Fruit fly (Drosophila melanogaster) whole organism, embryonic: ENCODE results near the gene CG7120.
A peak's percentile ranks its signal among the peaks of the same experiment; 100 is the strongest.

Experiments used
- Adf1 ChIP-seq: fragments of 200-800 bp; sonication (Bioruptor generic); IDR thresholded peaks from 2 replicates; pipeline ENCODE4 v1.3.6; 2022; ENCODE audit warnings: missing biosample characterization, missing genetic modification characterization
- Atf6 ChIP-seq: fragments of 200-800 bp; sonication (Bioruptor generic); IDR thresholded peaks from 2 replicates; pipeline ENCODE4 v1.3.6; 2022; ENCODE audit warnings: missing biosample characterization, missing genetic modification characterization
- Bdp1 ChIP-seq: fragments of 200-800 bp; sonication (Bioruptor generic); optimal IDR thresholded peaks from 3 replicates; lab custom pipeline; 2016; ENCODE audit warnings: missing biosample characterization, missing genetic modification characterization
- Bgb ChIP-seq: fragments of 200-800 bp; sonication (Bioruptor generic); IDR thresholded peaks from 2 replicates; pipeline ENCODE4 v1.3.6; 2022; ENCODE audit warnings: missing biosample characterization, missing genetic modification characterization; ENCODE audit not compliant: partially characterized antibody
- C15 ChIP-seq: fragments of 200-800 bp; sonication (Bioruptor generic); IDR thresholded peaks from 3 replicates; pipeline ENCODE4 v1.3.6; 2022; ENCODE audit warnings: missing biosample characterization, missing genetic modification characterization
- CG12744 ChIP-seq: fragments of 200-800 bp; sonication (Bioruptor generic); optimal IDR thresholded peaks from 2 replicates; lab custom pipeline; 2016; ENCODE audit warnings: missing biosample characterization, missing genetic modification characterization
- CG15601 ChIP-seq: fragments of 200-800 bp; sonication (Bioruptor generic); optimal IDR thresholded peaks from 3 replicates; lab custom pipeline; 2019; ENCODE audit warnings: missing biosample characterization, mild to moderate bottlenecking, missing genetic modification characterization, moderate library complexity
- CG1602 ChIP-seq: fragments of 200-800 bp; sonication (Bioruptor generic); optimal IDR thresholded peaks from 3 replicates; lab custom pipeline; 2016; ENCODE audit warnings: missing biosample characterization, missing genetic modification characterization
- CG17361 ChIP-seq: fragments of 200-800 bp; sonication (Bioruptor generic); IDR thresholded peaks from 3 replicates; pipeline ENCODE4 v1.3.6; 2022; ENCODE audit warnings: missing biosample characterization, missing genetic modification characterization
- CG17829 ChIP-seq: fragments of 200-800 bp; optimal IDR thresholded peaks from 2 replicates; lab custom pipeline; 2019; ENCODE audit warnings: missing biosample characterization, mild to moderate bottlenecking, missing genetic modification characterization, moderate library complexity
- CG31224 ChIP-seq: fragments of 200-800 bp; sonication (Bioruptor generic); IDR thresholded peaks from 2 replicates; pipeline ENCODE4 v1.3.6; 2022; ENCODE audit warnings: missing biosample characterization, missing genetic modification characterization
- CG34224 ChIP-seq: fragments of 200-800 bp; sonication (Bioruptor generic); IDR thresholded peaks from 3 replicates; pipeline ENCODE4 v1.3.6; 2022; ENCODE audit warnings: missing biosample characterization, missing genetic modification characterization; ENCODE audit not compliant: partially characterized antibody
- CG3847 ChIP-seq: fragments of 200-800 bp; sonication (Bioruptor generic); IDR thresholded peaks from 2 replicates; pipeline ENCODE4 v1.3.6; 2022; ENCODE audit warnings: missing biosample characterization, missing genetic modification characterization
- CG42726 ChIP-seq: fragments of 200-800 bp; sonication (Bioruptor generic); IDR thresholded peaks from 2 replicates; pipeline ENCODE4 v1.3.6; 2022; ENCODE audit warnings: missing biosample characterization, missing genetic modification characterization; ENCODE audit not compliant: partially characterized antibody
- CG43689 ChIP-seq: fragments of 200-800 bp; sonication (Bioruptor generic); IDR thresholded peaks from 2 replicates; pipeline ENCODE4 v1.3.6; 2022; ENCODE audit warnings: missing biosample characterization, missing genetic modification characterization
- CG6765 ChIP-seq: fragments of 200-800 bp; sonication (Bioruptor generic); optimal IDR thresholded peaks from 3 replicates; lab custom pipeline; 2017; ENCODE audit warnings: missing biosample characterization, mild to moderate bottlenecking, missing genetic modification characterization
- CG7745 ChIP-seq: fragments of 200-800 bp; sonication (Bioruptor generic); optimal IDR thresholded peaks from 2 replicates; lab custom pipeline; 2018; ENCODE audit warnings: missing biosample characterization, mild to moderate bottlenecking, missing genetic modification characterization, moderate library complexity
- CG9215 ChIP-seq: fragments of 200-800 bp; sonication (Bioruptor generic); IDR thresholded peaks from 2 replicates; pipeline ENCODE4 v1.3.6; 2022; ENCODE audit warnings: missing biosample characterization, missing genetic modification characterization
- CTCF ChIP-seq: fragments of 200-800 bp; sonication (Bioruptor generic); optimal IDR thresholded peaks from 2 replicates; lab custom pipeline; 2017; ENCODE audit warnings: missing biosample characterization, mild to moderate bottlenecking, missing genetic modification characterization, moderate library complexity
- Dek ChIP-seq: fragments of 200-800 bp; sonication (Bioruptor generic); optimal IDR thresholded peaks from 3 replicates; lab custom pipeline; 2019; ENCODE audit warnings: missing biosample characterization, mild to moderate bottlenecking, missing genetic modification characterization, moderate library complexity
- Drgx ChIP-seq: fragments of 200-800 bp; sonication (Bioruptor generic); IDR thresholded peaks from 2 replicates; pipeline ENCODE4 v1.3.6; 2022; ENCODE audit warnings: missing biosample characterization, missing genetic modification characterization
- Fer2 ChIP-seq: fragments of 200-800 bp; sonication (Bioruptor generic); optimal IDR thresholded peaks from 2 replicates; lab custom pipeline; 2018; ENCODE audit warnings: missing biosample characterization, mild to moderate bottlenecking, missing genetic modification characterization, moderate library complexity
- Gug ChIP-seq: fragments of 200-800 bp; sonication (Bioruptor generic); IDR thresholded peaks from 4 replicates; pipeline ENCODE4 v1.3.6; 2022; ENCODE audit warnings: missing biosample characterization, missing genetic modification characterization
- HLHmδ ChIP-seq: fragments of 200-800 bp; sonication (Bioruptor generic); optimal IDR thresholded peaks from 2 replicates; lab custom pipeline; 2018; ENCODE audit warnings: missing biosample characterization, mild to moderate bottlenecking, missing genetic modification characterization, moderate library complexity
- Hr39 ChIP-seq: fragments of >200 bp; optimal IDR thresholded peaks from 2 replicates; lab custom pipeline; 2017
- NC2β ChIP-seq: fragments of 200-800 bp; sonication (Bioruptor generic); optimal IDR thresholded peaks from 2 replicates; lab custom pipeline; 2016; ENCODE audit warnings: missing biosample characterization, missing genetic modification characterization
- NFAT ChIP-seq: fragments of 200-800 bp; sonication (Bioruptor generic); IDR thresholded peaks from 2 replicates; pipeline ENCODE4 v1.3.6; 2022; ENCODE audit warnings: missing biosample characterization, missing genetic modification characterization
- Oli ChIP-seq: fragments of 200-800 bp; sonication (Bioruptor generic); optimal IDR thresholded peaks from 2 replicates; lab custom pipeline; 2018; ENCODE audit warnings: missing biosample characterization, mild to moderate bottlenecking, missing genetic modification characterization, moderate library complexity
- Poxn ChIP-seq: fragments of 200-800 bp; sonication (Bioruptor generic); IDR thresholded peaks from 2 replicates; pipeline ENCODE4 v1.3.6; 2022; ENCODE audit warnings: missing biosample characterization, missing genetic modification characterization
- Sox102F ChIP-seq: fragments of 200-800 bp; sonication (Bioruptor generic); optimal IDR thresholded peaks from 2 replicates; lab custom pipeline; 2018; ENCODE audit warnings: missing biosample characterization, mild to moderate bottlenecking, missing genetic modification characterization, moderate library complexity
- aop ChIP-seq: fragments of 200-800 bp; sonication (Bioruptor generic); IDR thresholded peaks from 2 replicates; pipeline ENCODE4 v1.3.6; 2022; ENCODE audit warnings: missing biosample characterization, missing genetic modification characterization
- ash1 ChIP-seq: fragments of 200-800 bp; sonication (Bioruptor generic); optimal IDR thresholded peaks from 2 replicates; lab custom pipeline; 2018; ENCODE audit warnings: missing biosample characterization, mild to moderate bottlenecking, missing genetic modification characterization
- bsh ChIP-seq, 2 experiments: fragments of 200-800 bp; sonication (Bioruptor generic); optimal IDR thresholded peaks; 2 replicates each; lab custom pipeline; 2017 to 2018; ENCODE audit warnings: mild to moderate bottlenecking in 2 of 2, missing biosample characterization in 2 of 2, missing genetic modification characterization in 2 of 2, moderate library complexity in 1 of 2
- caup ChIP-seq: fragments of 200-800 bp; sonication (Bioruptor generic); optimal IDR thresholded peaks from 3 replicates; lab custom pipeline; 2017; ENCODE audit warnings: missing biosample characterization, mild to moderate bottlenecking, missing genetic modification characterization, moderate library complexity; ENCODE audit not compliant: severe bottlenecking
- crol ChIP-seq: fragments of 200-800 bp; sonication (Bioruptor generic); IDR thresholded peaks from 2 replicates; pipeline ENCODE4 v1.3.6; 2022; ENCODE audit warnings: missing biosample characterization, missing genetic modification characterization
- dm ChIP-seq: fragments of 200-800 bp; sonication (Bioruptor generic); optimal IDR thresholded peaks from 3 replicates; lab custom pipeline; 2016; ENCODE audit warnings: missing biosample characterization, missing genetic modification characterization
- dmrt99B ChIP-seq: fragments of 200-800 bp; sonication (Bioruptor generic); optimal IDR thresholded peaks from 2 replicates; lab custom pipeline; 2018; ENCODE audit warnings: missing biosample characterization, mild to moderate bottlenecking, missing genetic modification characterization, moderate library complexity
- esg ChIP-seq: fragments of 200-800 bp; sonication (Bioruptor generic); conservative IDR thresholded peaks from 2 replicates; pipeline ENCODE4 v1.3.6; 2022; ENCODE audit warnings: missing biosample characterization, missing genetic modification characterization
- fd64A ChIP-seq: fragments of 200-800 bp; sonication (Bioruptor generic); optimal IDR thresholded peaks from 3 replicates; lab custom pipeline; 2018; ENCODE audit warnings: missing biosample characterization, mild to moderate bottlenecking, missing genetic modification characterization
- gem ChIP-seq: fragments of 200-800 bp; sonication (Bioruptor generic); optimal IDR thresholded peaks from 2 replicates; lab custom pipeline; 2019; ENCODE audit warnings: missing biosample characterization, mild to moderate bottlenecking, missing genetic modification characterization, moderate library complexity
- gsb-n ChIP-seq: fragments of 200-800 bp; sonication (Bioruptor generic); optimal IDR thresholded peaks from 3 replicates; lab custom pipeline; 2018; ENCODE audit warnings: missing biosample characterization, mild to moderate bottlenecking, missing genetic modification characterization
- hb ChIP-seq: fragments of 200-800 bp; sonication (Bioruptor generic); IDR thresholded peaks from 3 replicates; pipeline ENCODE4 v1.3.6; 2022; ENCODE audit warnings: missing biosample characterization, missing genetic modification characterization; ENCODE audit not compliant: partially characterized antibody
- kay ChIP-seq: fragments of 200-800 bp; sonication (Bioruptor generic); optimal IDR thresholded peaks from 2 replicates; lab custom pipeline; 2016; ENCODE audit warnings: missing biosample characterization, missing genetic modification characterization
- nom ChIP-seq: fragments of 200-800 bp; sonication (Bioruptor generic); optimal IDR thresholded peaks from 2 replicates; lab custom pipeline; 2017; ENCODE audit warnings: missing biosample characterization, missing genetic modification characterization, mild to moderate bottlenecking, moderate library complexity, missing genetic modification reagents
- phol ChIP-seq: fragments of 200-800 bp; sonication (Bioruptor generic); optimal IDR thresholded peaks from 3 replicates; lab custom pipeline; 2018; ENCODE audit warnings: missing biosample characterization, mild to moderate bottlenecking, missing genetic modification characterization, moderate library complexity
- psq ChIP-seq: fragments of 200-800 bp; sonication (Bioruptor generic); optimal IDR thresholded peaks from 2 replicates; lab custom pipeline; 2017; ENCODE audit warnings: missing biosample characterization, missing genetic modification characterization
- run ChIP-seq: fragments of 200-800 bp; sonication (Bioruptor generic); optimal IDR thresholded peaks from 3 replicates; lab custom pipeline; 2018; ENCODE audit warnings: missing biosample characterization, mild to moderate bottlenecking, missing genetic modification characterization
- sens ChIP-seq: fragments of 200-800 bp; sonication (Bioruptor generic); peaks from one replicate; lab custom pipeline; 2016; ENCODE audit warnings: missing biosample characterization, missing genetic modification characterization
- tgo ChIP-seq: fragments of 200-800 bp; sonication (Bioruptor generic); IDR thresholded peaks from 3 replicates; pipeline ENCODE4 v1.3.6; 2022; ENCODE audit warnings: missing biosample characterization, missing genetic modification characterization
- tio ChIP-seq: fragments of 200-800 bp; sonication (Bioruptor generic); optimal IDR thresholded peaks from 2 replicates; lab custom pipeline; 2017; ENCODE audit warnings: missing biosample characterization, missing genetic modification characterization, inconsistent platforms
- zf30C ChIP-seq: fragments of 200-800 bp; sonication (Bioruptor generic); optimal IDR thresholded peaks from 3 replicates; lab custom pipeline; 2018; ENCODE audit warnings: missing biosample characterization, mild to moderate bottlenecking, missing genetic modification characterization
- zfh2 ChIP-seq: fragments of 200-800 bp; sonication (Bioruptor generic); optimal IDR thresholded peaks from 2 replicates; lab custom pipeline; 2016; ENCODE audit warnings: missing biosample characterization, missing genetic modification characterization

CG7120 gene

DNA sequence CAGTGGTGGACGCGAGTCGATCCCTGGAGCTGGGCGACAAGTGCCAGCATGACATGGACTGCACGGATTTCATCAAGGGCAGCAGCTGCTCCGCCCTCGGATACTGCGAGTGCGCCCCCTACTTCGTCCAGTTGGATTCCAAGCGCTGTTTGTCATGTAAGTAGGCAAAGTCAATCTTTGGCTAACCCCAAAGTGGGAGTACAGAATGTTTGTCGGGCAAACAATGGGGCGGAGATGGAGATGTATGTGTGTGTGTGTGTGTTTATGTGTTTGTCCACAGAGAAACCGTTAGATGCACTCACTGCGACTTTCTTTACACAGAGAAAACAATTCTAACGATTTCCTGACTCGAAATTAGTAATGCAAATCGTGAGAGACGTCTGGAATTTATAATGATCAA, 16.6 kb upstream of the CG7120 start (continued):
- TF ChIP-seq NC2β (GFP tag; lab: Kevin White, UChicago) (no peak), hb (GFP tag; lab: Robert Waterston, UW) (no peak), CG12744 (GFP tag; lab: Kevin White, UChicago) (no peak), CG3847 (GFP tag; lab: Robert Waterston, UW) (no peak), CG17361 (no peak), CG9215 (GFP tag; lab: Robert Waterston, UW) (no peak), CG7745 (tag; lab: Kevin White, UChicago) (no peak), CG34224 (GFP tag; lab: Robert Waterston, UW) (no peak), aop (GFP tag; lab: Robert Waterston, UW) (no peak), Atf6 (no peak), phol (tag; lab: Kevin White, UChicago) (no peak), HLHmδ (GFP tag; lab: Kevin White, UChicago) (peak; percentile 55), run (no peak)

- no peak for TF ChIP-seq kay
- no peak for TF ChIP-seq Adf1
- TF ChIP-seq zf30C (GFP tag; lab: Kevin White, UChicago), result no peak
- TF ChIP-seq sens (GFP tag; lab: Kevin White, UChicago), result peak; percentile 15
- TF ChIP-seq CG31224 (GFP tag; lab: Robert Waterston, UW), result no peak
- TF ChIP-seq gem (tag; lab: Kevin White, UChicago), result no peak
- TF ChIP-seq zfh2, result no peak
- no peak for TF ChIP-seq Fer2 (tag; lab: Kevin White, UChicago)
- peak in 1 of 2 experiments; percentile 26 for TF ChIP-seq bsh (GFP tag; optimal IDR thresholded peaks at IDR 0.05; lab: Kevin White, UChicago)
- TF ChIP-seq nom (GFP tag; lab: Kevin White, UChicago), result no peak
- TF ChIP-seq caup (GFP tag; lab: Kevin White, UChicago), result no peak
- no peak for TF ChIP-seq Dek (tag; lab: Kevin White, UChicago)
- TF ChIP-seq esg (GFP tag; lab: Robert Waterston, UW), result 0 out of 2 replicates have a peak, but pooled peaks have one; percentile 5
- TF ChIP-seq CG6765 (GFP tag; lab: Kevin White, UChicago), result no peak
- TF ChIP-seq ash1 (GFP tag; lab: Kevin White, UChicago), result no peak
- TF ChIP-seq Bgb, result no peak
- no peak for TF ChIP-seq CTCF (GFP tag; lab: Kevin White, UChicago)
- TF ChIP-seq CG17829, result no peak
- no peak for TF ChIP-seq CG42726 (GFP tag; lab: Robert Waterston, UW)
- TF ChIP-seq dm (GFP tag; lab: Kevin White, UChicago), result no peak
- TF ChIP-seq tgo (GFP tag; lab: Robert Waterston, UW), result no peak; the same call in 2 of the 3 replicates
- no peak for TF ChIP-seq CG1602 (GFP tag; lab: Kevin White, UChicago)
- no peak for TF ChIP-seq Gug (GFP tag; lab: Robert Waterston, UW)
- TF ChIP-seq crol (GFP tag; lab: Robert Waterston, UW), result no peak
- no peak for TF ChIP-seq Poxn (GFP tag; lab: Robert Waterston, UW)
- no peak for TF ChIP-seq gsb-n (tag; lab: Kevin White, UChicago)
- no peak for TF ChIP-seq CG43689 (GFP tag; lab: Robert Waterston, UW)
- TF ChIP-seq Oli (tag; lab: Kevin White, UChicago), result peak; percentile 3
- no peak for TF ChIP-seq Hr39
- TF ChIP-seq NFAT, result no peak
- TF ChIP-seq dmrt99B (tag; lab: Kevin White, UChicago), result no peak
- TF ChIP-seq Drgx (GFP tag; lab: Robert Waterston, UW), result 0 out of 2 replicates have a peak, but pooled peaks have one; percentile 24
- TF ChIP-seq CG15601 (tag; lab: Kevin White, UChicago), result no peak
- peak; percentile 11 for TF ChIP-seq Sox102F (GFP tag; lab: Kevin White, UChicago)
- TF ChIP-seq fd64A (GFP tag; lab: Kevin White, UChicago), result no peak
- no peak for TF ChIP-seq tio (GFP tag; lab: Kevin White, UChicago)
- TF ChIP-seq C15 (GFP tag; lab: Robert Waterston, UW), result no peak
- TF ChIP-seq psq, result no peak
- no peak for TF ChIP-seq Bdp1
Observed at dm6 chr3L:8383968-8384367, 11.8 kb upstream of the CG7120 start.
